Worm (Caenorhabditis elegans) whole organism, dauer: Measurements from ENCODE around the gene flp-11.

ENCODE experiments used
- unc-62 ChIP-seq: sonication (generic microtip); optimal IDR thresholded peaks from 2 replicates; lab custom pipeline; 2017; ENCODE audit warnings: missing biosample characterization, missing genetic modification reagents, missing genetic modification characterization

flp-11 gene

ce11 chrX:4649097-4649496 lies 28.8 kb downstream of the flp-11 start, which contains the start of gene ent-5:
ent-5 (minus strand) TSS chrX:4649197.
- no peak for TF ChIP-seq unc-62 (GFP tag; lab: Kevin White, UChicago)

ce11 chrX:4647104-4647503 lies 30.8 kb downstream of the flp-11 start, which contains the start of gene C46C11.4:
C46C11.4 (minus strand) TSS chrX:4647204.
- no peak for TF ChIP-seq unc-62 (GFP tag; lab: Kevin White, UChicago)

- TF ChIP-seq unc-62 (GFP tag; lab: Kevin White, UChicago): no peak
These were observed 41.1 kb downstream of the flp-11 start, which contains the start of gene hosl-1 for ce11 chrX:4636821-4637220. hosl-1 (plus strand) TSS chrX:4637121.

ce11 chrX:4636143-4636542 lies 41.8 kb downstream of the flp-11 start:
- no peak for TF ChIP-seq unc-62 (GFP tag; lab: Kevin White, UChicago)

- no peak for TF ChIP-seq unc-62 (GFP tag; lab: Kevin White, UChicago)
These were observed 42.3 kb downstream of the flp-11 start for ce11 chrX:4635643-4636042.

- TF ChIP-seq unc-62 (GFP tag; lab: Kevin White, UChicago): no peak
These were observed 45.8 kb downstream of the flp-11 start, which contains the start of gene slcr-46.1 for ce11 chrX:4632088-4632487. slcr-46.1 (plus strand) TSS chrX:4632361.

ce11 chrX:4628817-4629575 lies 48.9 kb downstream of the flp-11 start:
- TF ChIP-seq unc-62 (GFP tag; lab: Kevin White, UChicago): no peak

ce11 chrX:4628350-4628749 lies 49.6 kb downstream of the flp-11 start:
- TF ChIP-seq unc-62 (GFP tag; lab: Kevin White, UChicago): no peak
